Worm (Caenorhabditis elegans): ENCODE results near the gene dod-3.

dod-3 gene

ce11 chrV:2702883-2703282, 28.0 kb downstream of the dod-3 start:
- TF ChIP-seq nhr-76 (tag; optimal IDR thresholded peaks at IDR 0.05) (no peak), pha-4 (tag; optimal IDR thresholded peaks at IDR 0.05) (no peak), ham-2 (GFP tag; optimal IDR thresholded peaks at IDR 0.05) (no peak), unc-39 (tag; optimal IDR thresholded peaks at IDR 0.05) (no peak), zip-8 (tag; optimal IDR thresholded peaks at IDR 0.05) (no peak), drap-1 (GFP tag; optimal IDR thresholded peaks at IDR 0.05) (no peak), bed-3 (GFP tag; optimal IDR thresholded peaks at IDR 0.05) (no peak), flh-1 (GFP tag; optimal IDR thresholded peaks at IDR 0.05) (no peak), elt-1 (tag; optimal IDR thresholded peaks at IDR 0.05; ENCODE audit: borderline replicate concordance, insufficient read depth) (no peak), nhr-28 (tag; optimal IDR thresholded peaks at IDR 0.05) (no peak), unc-120 (tag; optimal IDR thresholded peaks at IDR 0.05; ENCODE audit: poor library complexity, severe bottlenecking) (no peak), mls-2 (tag; optimal IDR thresholded peaks at IDR 0.05) (no peak), ceh-43 (GFP tag; optimal IDR thresholded peaks at IDR 0.05) (no peak), M03D4.4 (tag; optimal IDR thresholded peaks at IDR 0.05) (no peak), lin-32 (GFP tag; optimal IDR thresholded peaks at IDR 0.05) (no peak), elt-3 (tag; optimal IDR thresholded peaks at IDR 0.05) (no peak), lin-13 (tag; optimal IDR thresholded peaks at IDR 0.05) (no peak)

ce11 chrV:2698826-2699225, 32.1 kb downstream of the dod-3 start, which contains the start of gene nuo-5:
TSS of gene nuo-5 (plus strand) at chrV:2698972.
- TF ChIP-seq ztf-11 (tag; optimal IDR thresholded peaks at IDR 0.05), result no peak
- TF ChIP-seq ceh-39 (tag; optimal IDR thresholded peaks at IDR 0.05), result no peak
- TF ChIP-seq elt-3 (tag; optimal IDR thresholded peaks at IDR 0.05), result no peak
- no peak for TF ChIP-seq lin-13 (tag; optimal IDR thresholded peaks at IDR 0.05)
- no peak for TF ChIP-seq ceh-43 (GFP tag; optimal IDR thresholded peaks at IDR 0.05)
- TF ChIP-seq unc-39 (tag; optimal IDR thresholded peaks at IDR 0.05), result no peak
- TF ChIP-seq mep-1 (tag; optimal IDR thresholded peaks at IDR 0.05), result no peak
- TF ChIP-seq M03D4.4 (tag; optimal IDR thresholded peaks at IDR 0.05), result no peak
- no peak for TF ChIP-seq flh-1 (GFP tag; optimal IDR thresholded peaks at IDR 0.05)
- no peak for TF ChIP-seq unc-62 (GFP tag; optimal IDR thresholded peaks at IDR 0.05)
- TF ChIP-seq cnd-1 (tag; optimal IDR thresholded peaks at IDR 0.05), result no peak
- TF ChIP-seq pha-4 (tag; optimal IDR thresholded peaks at IDR 0.05), result no peak
- no peak for TF ChIP-seq nhr-28 (tag; optimal IDR thresholded peaks at IDR 0.05)
- no peak for TF ChIP-seq lsy-2 (tag; optimal IDR thresholded peaks at IDR 0.05)

- TF ChIP-seq nhr-237 (tag; optimal IDR thresholded peaks at IDR 0.05) (no peak), sptf-1 (tag; optimal IDR thresholded peaks at IDR 0.05) (peak; percentile 27)
These were observed 33.2 kb downstream of the dod-3 start for ce11 chrV:2697693-2698092.

DNA sequence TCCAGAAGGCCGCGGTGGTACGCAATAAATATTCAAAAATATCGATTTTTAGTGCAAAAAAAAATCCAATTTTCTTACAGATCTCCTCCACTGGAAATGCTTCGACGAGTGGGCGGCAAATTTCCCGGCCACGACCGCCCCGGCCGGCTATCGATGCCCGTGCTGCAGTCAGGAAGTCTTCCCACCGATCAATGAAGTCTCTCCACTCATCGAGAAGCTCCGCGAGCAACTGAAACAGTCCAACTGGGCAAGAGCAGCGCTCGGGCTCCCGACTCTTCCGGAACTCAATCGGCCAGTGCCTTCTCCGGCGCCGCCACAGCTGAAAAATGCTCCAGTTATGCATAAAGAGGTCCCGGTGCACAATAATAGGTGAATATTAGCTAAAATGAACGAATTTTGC, 35.0 kb downstream of the dod-3 start, which contains the start of gene Y45G12B.3:
Gene Y45G12B.3 (minus strand): TSS at position 320 of the 400 bp plus-strand sequence.
- no peak for TF ChIP-seq hlh-1 (tag; optimal IDR thresholded peaks at IDR 0.05)
- TF ChIP-seq nhr-76 (tag; optimal IDR thresholded peaks at IDR 0.05), result no peak
- no peak for TF ChIP-seq unc-39 (tag; optimal IDR thresholded peaks at IDR 0.05)
- TF ChIP-seq M03D4.4 (tag; optimal IDR thresholded peaks at IDR 0.05), result no peak
- no peak for TF ChIP-seq nhr-12 (tag; optimal IDR thresholded peaks at IDR 0.05)
- no peak for TF ChIP-seq mls-2 (tag; optimal IDR thresholded peaks at IDR 0.05)
- no peak for TF ChIP-seq mab-5 (tag; optimal IDR thresholded peaks at IDR 0.05)
- no peak for TF ChIP-seq lin-32 (GFP tag; optimal IDR thresholded peaks at IDR 0.05)
- no peak for TF ChIP-seq elt-3 (tag; optimal IDR thresholded peaks at IDR 0.05)
- TF ChIP-seq tbx-8 (GFP tag; optimal IDR thresholded peaks at IDR 0.05), result no peak
- TF ChIP-seq lin-13 (tag; optimal IDR thresholded peaks at IDR 0.05), result no peak
- TF ChIP-seq ces-1 (GFP tag; optimal IDR thresholded peaks at IDR 0.05), result no peak
- no peak for TF ChIP-seq unc-62 (GFP tag; optimal IDR thresholded peaks at IDR 0.05)
- no peak for TF ChIP-seq nhr-2 (tag; optimal IDR thresholded peaks at IDR 0.05)
- no peak for TF ChIP-seq unc-120 (tag; optimal IDR thresholded peaks at IDR 0.05; ENCODE audit: poor library complexity, severe bottlenecking)
- TF ChIP-seq ztf-11 (tag; optimal IDR thresholded peaks at IDR 0.05), result no peak
- no peak for TF ChIP-seq pha-4 (tag; optimal IDR thresholded peaks at IDR 0.05)
- no peak for TF ChIP-seq cnd-1 (tag; optimal IDR thresholded peaks at IDR 0.05)
- no peak for TF ChIP-seq ceh-39 (tag; optimal IDR thresholded peaks at IDR 0.05)
- TF ChIP-seq lsy-2 (tag; optimal IDR thresholded peaks at IDR 0.05), result no peak

DNA sequence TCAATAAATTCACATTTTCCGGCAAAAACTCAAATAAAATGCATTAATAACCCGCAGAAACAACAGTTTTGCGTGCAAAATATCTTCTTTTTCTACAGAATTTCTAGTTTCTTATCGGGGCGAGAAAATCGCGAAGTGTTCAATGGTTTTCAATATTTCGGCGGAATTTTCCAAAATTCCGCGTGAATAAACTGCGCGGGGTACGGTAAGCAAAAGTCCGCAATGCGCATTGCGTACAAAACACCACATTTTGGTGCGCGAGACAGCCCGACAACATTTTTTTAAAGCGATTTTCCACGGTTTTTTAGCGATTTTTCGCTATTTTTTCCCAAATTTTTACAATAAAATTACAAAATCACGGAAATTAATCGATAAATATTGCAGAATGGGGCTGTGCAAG, 36.5 kb downstream of the dod-3 start, which contains the start of gene Y45G12B.2:
Gene Y45G12B.2 (plus strand): TSS at position 383 of the 400 bp plus-strand sequence.
- no peak for TF ChIP-seq elt-3 (tag; optimal IDR thresholded peaks at IDR 0.05)
- TF ChIP-seq mls-2 (tag; optimal IDR thresholded peaks at IDR 0.05), result peak; percentile 12
- no peak for TF ChIP-seq snpc-4 (tag; optimal IDR thresholded peaks at IDR 0.05)
- TF ChIP-seq unc-39 (tag; optimal IDR thresholded peaks at IDR 0.05), result no peak
- TF ChIP-seq nhr-76 (tag; optimal IDR thresholded peaks at IDR 0.05), result no peak
- no peak for TF ChIP-seq tbx-8 (GFP tag; optimal IDR thresholded peaks at IDR 0.05)
- no peak for TF ChIP-seq blmp-1 (tag; optimal IDR thresholded peaks at IDR 0.05)
- no peak for TF ChIP-seq drap-1 (GFP tag; optimal IDR thresholded peaks at IDR 0.05)
- TF ChIP-seq hlh-1 (tag; optimal IDR thresholded peaks at IDR 0.05), result no peak
- TF ChIP-seq lin-13 (tag; optimal IDR thresholded peaks at IDR 0.05), result peak; percentile 48
- TF ChIP-seq nhr-2 (tag; optimal IDR thresholded peaks at IDR 0.05), result no peak
- no peak for TF ChIP-seq elt-1 (tag; optimal IDR thresholded peaks at IDR 0.05; ENCODE audit: borderline replicate concordance, insufficient read depth)
- TF ChIP-seq pha-4 (tag; optimal IDR thresholded peaks at IDR 0.05), result peak; percentile 40
- no peak for TF ChIP-seq ceh-39 (tag; optimal IDR thresholded peaks at IDR 0.05)
- peak; percentile 45 for TF ChIP-seq sptf-1 (tag; optimal IDR thresholded peaks at IDR 0.05)
- no peak for TF ChIP-seq sem-2 (GFP tag; optimal IDR thresholded peaks at IDR 0.05)
- TF ChIP-seq ceh-83 (GFP tag; optimal IDR thresholded peaks at IDR 0.05), result no peak
- no peak for TF ChIP-seq cnd-1 (tag; optimal IDR thresholded peaks at IDR 0.05)
- no peak for TF ChIP-seq unc-62 (GFP tag; optimal IDR thresholded peaks at IDR 0.05)
- no peak for TF ChIP-seq mab-5 (tag; optimal IDR thresholded peaks at IDR 0.05)
- no peak for TF ChIP-seq nhr-12 (tag; optimal IDR thresholded peaks at IDR 0.05)
- no peak for TF ChIP-seq bed-3 (GFP tag; optimal IDR thresholded peaks at IDR 0.05)
- TF ChIP-seq ztf-11 (tag; optimal IDR thresholded peaks at IDR 0.05), result no peak
- no peak for TF ChIP-seq lin-32 (GFP tag; optimal IDR thresholded peaks at IDR 0.05)
- TF ChIP-seq nhr-28 (tag; optimal IDR thresholded peaks at IDR 0.05), result no peak
- TF ChIP-seq lsy-2 (tag; optimal IDR thresholded peaks at IDR 0.05), result peak; percentile 98
- no peak for TF ChIP-seq unc-120 (tag; optimal IDR thresholded peaks at IDR 0.05; ENCODE audit: poor library complexity, severe bottlenecking)
- TF ChIP-seq ham-2 (GFP tag; optimal IDR thresholded peaks at IDR 0.05), result no peak
- no peak for TF ChIP-seq M03D4.4 (tag; optimal IDR thresholded peaks at IDR 0.05)
- no peak for TF ChIP-seq zip-8 (tag; optimal IDR thresholded peaks at IDR 0.05)
- TF ChIP-seq mep-1 (tag; optimal IDR thresholded peaks at IDR 0.05), result peak; percentile 52
- TF ChIP-seq flh-1 (GFP tag; optimal IDR thresholded peaks at IDR 0.05), result no peak
- TF ChIP-seq ceh-43 (GFP tag; optimal IDR thresholded peaks at IDR 0.05), result no peak
- peak; percentile 41 for TF ChIP-seq nhr-237 (tag; optimal IDR thresholded peaks at IDR 0.05)
